Worm (Caenorhabditis elegans) whole organism, mixed stage, embryonic: ENCODE measurements around the gene npp-15.

ENCODE experiments used
- elt-3 ChIP-seq: fragments of 150-350 bp; optimal IDR thresholded peaks from 2 replicates; lab custom pipeline; 2014; ENCODE audit warnings: missing biosample characterization, missing genetic modification characterization
- flh-1 ChIP-seq: fragments of 200-800 bp; sonication (Bioruptor generic); optimal IDR thresholded peaks from 2 replicates; lab custom pipeline; 2018; ENCODE audit warnings: mild to moderate bottlenecking, missing genetic modification characterization, moderate library complexity, missing compliant biosample characterization
- lin-13 ChIP-seq: fragments of 150-350 bp; optimal IDR thresholded peaks from 2 replicates; lab custom pipeline; 2014; ENCODE audit warnings: missing biosample characterization, missing genetic modification characterization
- lsy-2 ChIP-seq: fragments of 150-350 bp; optimal IDR thresholded peaks from 2 replicates; lab custom pipeline; 2014; ENCODE audit warnings: missing biosample characterization, missing genetic modification characterization
- nhr-12 ChIP-seq: fragments of 150-350 bp; optimal IDR thresholded peaks from 2 replicates; lab custom pipeline; 2014; ENCODE audit warnings: missing biosample characterization, missing genetic modification characterization
- nhr-2 ChIP-seq: fragments of 150-350 bp; optimal IDR thresholded peaks from 2 replicates; lab custom pipeline; 2014; ENCODE audit warnings: missing biosample characterization, missing genetic modification characterization
- snpc-4 ChIP-seq: fragments of 150-350 bp; optimal IDR thresholded peaks from 2 replicates; lab custom pipeline; 2014; ENCODE audit warnings: missing biosample characterization, missing genetic modification characterization
- unc-39 ChIP-seq: fragments of 150-350 bp; optimal IDR thresholded peaks from 2 replicates; lab custom pipeline; 2014; ENCODE audit warnings: missing biosample characterization, missing genetic modification characterization
- unc-62 ChIP-seq: fragments of 150-350 bp; optimal IDR thresholded peaks from 2 replicates; lab custom pipeline; 2014; ENCODE audit warnings: missing biosample characterization, missing genetic modification reagents, missing genetic modification characterization

DNA sequence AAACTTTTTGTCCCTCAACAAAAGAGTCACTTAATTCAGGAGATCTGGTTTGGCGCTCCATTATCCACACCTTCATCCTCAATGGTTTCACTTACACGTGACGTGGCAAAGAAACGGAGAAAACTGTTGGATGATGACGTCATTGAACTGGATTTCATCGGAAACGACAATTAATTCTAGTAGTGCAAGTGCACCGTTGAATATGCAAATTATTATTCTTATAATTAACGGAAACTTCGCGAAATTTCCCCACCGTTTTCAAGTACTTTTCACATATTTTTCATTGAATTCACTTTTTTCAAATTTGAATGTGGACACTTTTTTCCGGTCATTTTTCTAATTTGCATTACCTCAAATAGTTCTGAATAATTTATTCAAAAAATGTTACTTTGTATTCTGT lies 19.6 kb upstream of the npp-15 start, which contains the start of gene ZK688.1:
- TF ChIP-seq elt-3 (tag; lab: Kevin White, UChicago) (no peak), unc-62 (GFP tag; lab: Kevin White, UChicago) (no peak), unc-39 (tag; lab: Kevin White, UChicago) (no peak), lin-13 (no peak), snpc-4 (tag; lab: Kevin White, UChicago) (no peak), nhr-2 (tag; lab: Kevin White, UChicago) (no peak), flh-1 (GFP tag; lab: Kevin White, UChicago) (no peak), lsy-2 (tag; lab: Kevin White, UChicago) (no peak), nhr-12 (tag; lab: Kevin White, UChicago) (no peak)
